Worm (Caenorhabditis elegans): Measurements from ENCODE around the gene ceh-43.

The ceh-43 gene

ce11 chrIII:4453301-4453700 is 3.6 kb upstream of the ceh-43 start:
- no peak for TF ChIP-seq fkh-4 (tag; optimal IDR thresholded peaks at IDR 0.05; ENCODE audit: borderline replicate concordance)
- TF ChIP-seq aly-2 (tag; optimal IDR thresholded peaks at IDR 0.05), result no peak
- TF ChIP-seq fkh-10 (GFP tag; optimal IDR thresholded peaks at IDR 0.05), result no peak
- no peak for TF ChIP-seq egl-27 (tag; optimal IDR thresholded peaks at IDR 0.05)
- no peak for TF ChIP-seq nhr-12 (tag; optimal IDR thresholded peaks at IDR 0.05)
- TF ChIP-seq ceh-82 (tag; optimal IDR thresholded peaks at IDR 0.05), result no peak
- no peak for TF ChIP-seq pax-3 (tag; optimal IDR thresholded peaks at IDR 0.05)
- no peak for TF ChIP-seq grh-1 (GFP tag; IDR thresholded peaks at IDR 0.05)
- no peak for TF ChIP-seq sup-37 (GFP tag; optimal IDR thresholded peaks at IDR 0.05)
- no peak for TF ChIP-seq unc-30 (tag; optimal IDR thresholded peaks at IDR 0.05)

ce11 chrIII:4452749-4453148 is 3.0 kb upstream of the ceh-43 start:
- peak; percentile 26; the same call in 1 of the 2 replicates for TF ChIP-seq grh-1 (GFP tag; IDR thresholded peaks at IDR 0.05)
- TF ChIP-seq elt-3 (tag; optimal IDR thresholded peaks at IDR 0.05), result no peak
- TF ChIP-seq lin-14 (GFP tag; optimal IDR thresholded peaks at IDR 0.05), result peak; percentile 47
- TF ChIP-seq ceh-82 (tag; optimal IDR thresholded peaks at IDR 0.05), result peak in 1 of 3 experiments; percentile 5
- peak in 1 of 2 experiments; percentile 31 for TF ChIP-seq lsy-2 (tag; optimal IDR thresholded peaks at IDR 0.05)
- peak; percentile 8 for TF ChIP-seq ceh-8 (GFP tag; optimal IDR thresholded peaks at IDR 0.05)
- TF ChIP-seq mef-2 (tag; optimal IDR thresholded peaks at IDR 0.05), result no peak
- peak; percentile 76 for TF ChIP-seq nhr-85 (tag)
- no peak for TF ChIP-seq nhr-90 (tag; optimal IDR thresholded peaks at IDR 0.05; ENCODE audit: poor library complexity)

- TF ChIP-seq swsn-7 (tag; optimal IDR thresholded peaks at IDR 0.05), result no peak
- no peak for TF ChIP-seq C34B4.2 (tag; optimal IDR thresholded peaks at IDR 0.05)
- TF ChIP-seq C04F5.9 (tag; optimal IDR thresholded peaks at IDR 0.05), result no peak
- TF ChIP-seq nhr-47 (tag; optimal IDR thresholded peaks at IDR 0.05), result no peak
- peak; percentile 1 for TF ChIP-seq pax-3 (tag; optimal IDR thresholded peaks at IDR 0.05)
- TF ChIP-seq ceh-88 (GFP tag; IDR thresholded peaks at IDR 0.05), result no peak
- TF ChIP-seq lin-14 (GFP tag; optimal IDR thresholded peaks at IDR 0.05), result peak; percentile 42
- no peak for TF ChIP-seq lin-39 (tag; optimal IDR thresholded peaks at IDR 0.05)
- peak in 1 of 2 experiments; percentile 12 for TF ChIP-seq lsy-2 (tag; optimal IDR thresholded peaks at IDR 0.05)
- TF ChIP-seq sup-37 (GFP tag; optimal IDR thresholded peaks at IDR 0.05), result no peak
These were observed 1.2 kb upstream of the ceh-43 start for ce11 chrIII:4450773-4451423.

- TF ChIP-seq fkh-8 (tag; optimal IDR thresholded peaks at IDR 0.05), result no peak
- TF ChIP-seq efl-1 (optimal IDR thresholded peaks at IDR 0.05), result peak in 1 of 2 experiments; percentile 14
- no peak for TF ChIP-seq efl-1 (GFP tag; optimal IDR thresholded peaks at IDR 0.05 in 1 of 2)
- TF ChIP-seq lin-35 (GFP tag; optimal IDR thresholded peaks at IDR 0.05), result peak in 1 of 2 experiments; percentile 34
- TF ChIP-seq lsy-2 (tag; optimal IDR thresholded peaks at IDR 0.05), result peak in 1 of 2 experiments; percentile 35
- TF ChIP-seq aly-2 (tag; optimal IDR thresholded peaks at IDR 0.05), result no peak
- TF ChIP-seq lin-14 (GFP tag; optimal IDR thresholded peaks at IDR 0.05), result no peak
- no peak for TF ChIP-seq nhr-11 (tag; optimal IDR thresholded peaks at IDR 0.05)
- peak; percentile 30 for TF ChIP-seq rnt-1 (tag; optimal IDR thresholded peaks at IDR 0.05)
- peak; percentile 60 for TF ChIP-seq nhr-85 (tag)
- TF ChIP-seq C16A3.4 (tag; optimal IDR thresholded peaks at IDR 0.05), result no peak
- peak; percentile 13 for TF ChIP-seq snu-23 (GFP tag; optimal IDR thresholded peaks at IDR 0.05)
These were observed 386 bp downstream of the ceh-43 start for ce11 chrIII:4449357-4449756.

- TF ChIP-seq ceh-88 (GFP tag; IDR thresholded peaks at IDR 0.05), result no peak
- no peak for TF ChIP-seq mdl-1 (tag; optimal IDR thresholded peaks at IDR 0.05)
- no peak for TF ChIP-seq blmp-1 (tag; optimal IDR thresholded peaks at IDR 0.05)
- TF ChIP-seq nhr-90 (tag; optimal IDR thresholded peaks at IDR 0.05; ENCODE audit: poor library complexity), result no peak
- no peak for TF ChIP-seq skn-1 (tag; optimal IDR thresholded peaks at IDR 0.05)
These were observed 1.7 kb downstream of the ceh-43 start for ce11 chrIII:4448029-4448428.
